Worm (Caenorhabditis elegans): Measurements from ENCODE around the gene nlp-19.

Gene nlp-19

ce11 chrX:10981374-10981773 lies 22.8 kb downstream of the nlp-19 start:
- TF ChIP-seq unc-55 (GFP tag; optimal IDR thresholded peaks at IDR 0.05) (no peak), elt-4 (tag; optimal IDR thresholded peaks at IDR 0.05) (no peak), ceh-14 (tag; optimal IDR thresholded peaks at IDR 0.05) (no peak)

- TF ChIP-seq rnt-1 (tag; optimal IDR thresholded peaks at IDR 0.05) = no peak
- no peak for TF ChIP-seq syd-9 (tag; optimal IDR thresholded peaks at IDR 0.05)
- no peak for TF ChIP-seq hlh-13 (GFP tag; optimal IDR thresholded peaks at IDR 0.05)
- TF ChIP-seq unc-86 (tag; optimal IDR thresholded peaks at IDR 0.05) = no peak
- TF ChIP-seq nfya-1 (tag; optimal IDR thresholded peaks at IDR 0.05) = no peak
- no peak for TF ChIP-seq ceh-30 (tag; optimal IDR thresholded peaks at IDR 0.05)
- TF ChIP-seq pax-1 (tag; optimal IDR thresholded peaks at IDR 0.05) = no peak
- TF ChIP-seq elt-2 (tag; optimal IDR thresholded peaks at IDR 0.05) = no peak
Observed at ce11 chrX:10982051-10982450, 23.5 kb downstream of the nlp-19 start, which contains the start of gene ver-4. TSS of gene ver-4 (plus strand) at chrX:10982351.

- TF ChIP-seq hlh-8 (tag; optimal IDR thresholded peaks at IDR 0.05) (no peak), ztf-16 (tag; optimal IDR thresholded peaks at IDR 0.05) (no peak), hlh-30 (tag; optimal IDR thresholded peaks at IDR 0.05; ENCODE audit: insufficient read depth) (no peak), dmd-4 (tag; optimal IDR thresholded peaks at IDR 0.05; ENCODE audit: borderline replicate concordance) (no peak), K02D7.2 (tag; optimal IDR thresholded peaks at IDR 0.05) (no peak), npax-4 (tag; optimal IDR thresholded peaks at IDR 0.05) (no peak), syd-9 (tag; optimal IDR thresholded peaks at IDR 0.05) (no peak), elt-2 (tag; optimal IDR thresholded peaks at IDR 0.05) (no peak)
Observed at ce11 chrX:10989286-10989685, 30.8 kb downstream of the nlp-19 start.

ce11 chrX:10990159-10990854 lies 31.8 kb downstream of the nlp-19 start:
- TF ChIP-seq nfya-1 (tag; optimal IDR thresholded peaks at IDR 0.05) (peak; percentile 23), ama-1 (optimal IDR thresholded peaks at IDR 0.05) (no peak), ahr-1 (tag; optimal IDR thresholded peaks at IDR 0.05) (no peak), sdc-2 (tag; optimal IDR thresholded peaks at IDR 0.05) (peak; percentile 52), ceh-31 (tag; optimal IDR thresholded peaks at IDR 0.05) (peak; percentile 64), ref-2 (tag; optimal IDR thresholded peaks at IDR 0.05) (peak; percentile 78), pag-3 (tag; optimal IDR thresholded peaks at IDR 0.05; ENCODE audit: borderline replicate concordance) (no peak), F13H6.1 (tag; optimal IDR thresholded peaks at IDR 0.05) (no peak), fkh-6 (tag; optimal IDR thresholded peaks at IDR 0.05) (peak; percentile 20), ceh-2 (tag; optimal IDR thresholded peaks at IDR 0.05) (peak; percentile 40), odd-2 (tag; optimal IDR thresholded peaks at IDR 0.05) (no peak), sox-2 (GFP tag; IDR thresholded peaks at IDR 0.05) (peak; percentile 67), C38D4.7 (GFP tag; optimal IDR thresholded peaks at IDR 0.05) (no peak), tbx-2 (tag; optimal IDR thresholded peaks at IDR 0.05) (peak; percentile 69), syd-9 (tag; optimal IDR thresholded peaks at IDR 0.05) (peak; percentile 14), elt-4 (tag; optimal IDR thresholded peaks at IDR 0.05) (no peak), nhr-232 (tag; optimal IDR thresholded peaks at IDR 0.05) (no peak), ceh-45 (GFP tag; IDR thresholded peaks at IDR 0.05) (no peak)

ce11 chrX:10990855-10991176 lies 32.3 kb downstream of the nlp-19 start:
- TF ChIP-seq fkh-6 (tag; optimal IDR thresholded peaks at IDR 0.05) (no peak), dve-1 (tag; optimal IDR thresholded peaks at IDR 0.05) (no peak), unc-55 (GFP tag; optimal IDR thresholded peaks at IDR 0.05) (no peak), pat-9 (tag; optimal IDR thresholded peaks at IDR 0.05) (no peak), pha-4 (tag; optimal IDR thresholded peaks at IDR 0.05) (no peak), hlh-30 (tag; optimal IDR thresholded peaks at IDR 0.05; ENCODE audit: insufficient read depth) (no peak), ref-2 (tag; optimal IDR thresholded peaks at IDR 0.05) (no peak), fkh-10 (GFP tag; optimal IDR thresholded peaks at IDR 0.05) (no peak), lin-11 (tag; optimal IDR thresholded peaks at IDR 0.05) (no peak), unc-86 (tag; optimal IDR thresholded peaks at IDR 0.05) (no peak), ceh-9 (tag; optimal IDR thresholded peaks at IDR 0.05) (no peak), ceh-30 (tag; optimal IDR thresholded peaks at IDR 0.05) (no peak), ceh-24 (tag; optimal IDR thresholded peaks at IDR 0.05) (no peak), T23F11.4 (GFP tag; optimal IDR thresholded peaks at IDR 0.05) (no peak), odd-2 (tag; optimal IDR thresholded peaks at IDR 0.05) (no peak), elt-2 (tag; optimal IDR thresholded peaks at IDR 0.05) (no peak), sdc-2 (tag; optimal IDR thresholded peaks at IDR 0.05) (no peak)

Measured in whole organism, late embryonic.